Worm (Caenorhabditis elegans): ENCODE measurements around the gene sel-8.

Gene sel-8

ce11 chrIII:3627042-3627441, at the start of gene sel-8:
TSS of gene sel-8 (minus strand) at chrIII:3627142.
- TF ChIP-seq unc-62 (GFP tag; optimal IDR thresholded peaks at IDR 0.05), result no peak

- TF ChIP-seq unc-62 (GFP tag; optimal IDR thresholded peaks at IDR 0.05), result no peak
These were observed 48.5 kb upstream of the sel-8 start for ce11 chrIII:3675480-3675879.

ce11 chrIII:3674149-3674548, 47.2 kb upstream of the sel-8 start:
- no peak for TF ChIP-seq unc-62 (GFP tag; optimal IDR thresholded peaks at IDR 0.05)

- no peak for TF ChIP-seq unc-62 (GFP tag; optimal IDR thresholded peaks at IDR 0.05)
These were observed 45.9 kb upstream of the sel-8 start for ce11 chrIII:3672839-3673238.

ce11 chrIII:3670984-3671383, 44.0 kb upstream of the sel-8 start:
- TF ChIP-seq unc-62 (GFP tag; optimal IDR thresholded peaks at IDR 0.05), result no peak

ce11 chrIII:3670336-3670735, 43.4 kb upstream of the sel-8 start, which contains the start of gene C46F11.6:
TSS of gene C46F11.6 (minus strand) at chrIII:3670436.
- TF ChIP-seq unc-62 (GFP tag; optimal IDR thresholded peaks at IDR 0.05), result no peak

ce11 chrIII:3664224-3664623, 37.3 kb upstream of the sel-8 start, which contains the start of gene C46F11.4:
TSS of gene C46F11.4 (minus strand) at chrIII:3664304.
- no peak for TF ChIP-seq unc-62 (GFP tag; optimal IDR thresholded peaks at IDR 0.05)

ce11 chrIII:3657479-3657878, 30.5 kb upstream of the sel-8 start, which contains the start of gene C46F11.5:
TSS of gene C46F11.5 (minus strand) at chrIII:3657606.
- no peak for TF ChIP-seq unc-62 (GFP tag; optimal IDR thresholded peaks at IDR 0.05)

ce11 chrIII:3652964-3653363, 26.0 kb upstream of the sel-8 start:
- TF ChIP-seq unc-62 (GFP tag; optimal IDR thresholded peaks at IDR 0.05), result no peak

- TF ChIP-seq unc-62 (GFP tag; optimal IDR thresholded peaks at IDR 0.05), result no peak
These were observed 25.5 kb upstream of the sel-8 start for ce11 chrIII:3652427-3652826.

- TF ChIP-seq unc-62 (GFP tag; optimal IDR thresholded peaks at IDR 0.05), result no peak
These were observed 23.9 kb upstream of the sel-8 start, which contains the start of the genes madf-8 and gsr-1 for ce11 chrIII:3650677-3651315. TSS of gene madf-8 (minus strand) at chrIII:3650832. TSS of gene gsr-1 (plus strand) at chrIII:3650907.

- no peak for TF ChIP-seq unc-62 (GFP tag; optimal IDR thresholded peaks at IDR 0.05)
These were observed 23.3 kb upstream of the sel-8 start for ce11 chrIII:3650266-3650665.

ce11 chrIII:3649305-3649704, 22.4 kb upstream of the sel-8 start:
- TF ChIP-seq unc-62 (GFP tag; optimal IDR thresholded peaks at IDR 0.05), result no peak

- TF ChIP-seq unc-62 (GFP tag; optimal IDR thresholded peaks at IDR 0.05), result no peak
These were observed 17.1 kb upstream of the sel-8 start, which contains the start of gene unc-93 for ce11 chrIII:3644075-3644474. TSS of gene unc-93 (plus strand) at chrIII:3644375.

- TF ChIP-seq unc-62 (GFP tag; optimal IDR thresholded peaks at IDR 0.05), result no peak
These were observed 16.7 kb upstream of the sel-8 start for ce11 chrIII:3643602-3644001.

- no peak for TF ChIP-seq unc-62 (GFP tag; optimal IDR thresholded peaks at IDR 0.05)
These were observed 10.5 kb upstream of the sel-8 start for ce11 chrIII:3637251-3637989.

ce11 chrIII:3635844-3636243, 8.9 kb upstream of the sel-8 start, which contains the start of gene rilp-1:
TSS of gene rilp-1 (plus strand) at chrIII:3636144.
- TF ChIP-seq unc-62 (GFP tag; optimal IDR thresholded peaks at IDR 0.05), result no peak

All from whole organism, dauer.